Worm (Caenorhabditis elegans) whole organism, young adult: ENCODE results near the gene fbxb-55.

ENCODE experiments used
- B0035.1 ChIP-seq: sonication (generic microtip); optimal IDR thresholded peaks from 2 replicates; lab custom pipeline; 2016; ENCODE audit warnings: missing genetic modification characterization, mild to moderate bottlenecking, missing compliant biosample characterization, missing genotype, missing genetic modification reagents
- F23B12.7 ChIP-seq: sonication (generic microtip); optimal IDR thresholded peaks from 2 replicates; lab custom pipeline; 2017; ENCODE audit warnings: missing genetic modification characterization, mild to moderate bottlenecking, missing compliant biosample characterization, antibody characterized with exemption, moderate library complexity; ENCODE audit not compliant: insufficient read depth
- F33H1.4 ChIP-seq: fragments of 200-800 bp; sonication (Bioruptor generic); IDR thresholded peaks from 2 replicates; pipeline ENCODE4 v1.3.6; 2022; ENCODE audit warnings: missing genetic modification reagents, missing genetic modification characterization, missing compliant biosample characterization
- F57A8.1 ChIP-seq: fragments of 200-800 bp; sonication (Bioruptor generic); optimal IDR thresholded peaks from 2 replicates; lab custom pipeline; 2018; ENCODE audit warnings: mild to moderate bottlenecking, missing genetic modification characterization, moderate library complexity, missing compliant biosample characterization
- K11D2.4 ChIP-seq: fragments of 200-800 bp; sonication (Bioruptor generic); IDR thresholded peaks from 2 replicates; pipeline ENCODE4 v1.3.6; 2022; ENCODE audit warnings: missing genetic modification reagents, missing genetic modification characterization, missing compliant biosample characterization
- K12H6.12 ChIP-seq: fragments of 200-800 bp; sonication (Bioruptor generic); optimal IDR thresholded peaks from 2 replicates; lab custom pipeline; 2018; ENCODE audit warnings: mild to moderate bottlenecking, missing genetic modification characterization, missing compliant biosample characterization
- T26A5.8 ChIP-seq: sonication (generic microtip); optimal IDR thresholded peaks from 2 replicates; lab custom pipeline; 2016; ENCODE audit warnings: missing genetic modification characterization, missing compliant biosample characterization
- Y53F4B.3 ChIP-seq: fragments of 200-800 bp; sonication (Bioruptor generic); IDR thresholded peaks from 2 replicates; pipeline ENCODE4 v1.3.6; 2022; ENCODE audit warnings: missing genetic modification reagents, missing genetic modification characterization, missing compliant biosample characterization
- Y67H2A.10 ChIP-seq: fragments of 200-800 bp; sonication (Bioruptor generic); conservative IDR thresholded peaks from 2 replicates; pipeline ENCODE4 v1.3.6; 2022; ENCODE audit warnings: missing genetic modification reagents, missing genetic modification characterization, missing compliant biosample characterization
- ZK185.1 ChIP-seq: sonication (generic microtip); optimal IDR thresholded peaks from 2 replicates; lab custom pipeline; 2016; ENCODE audit warnings: mild to moderate bottlenecking, missing genetic modification characterization, missing compliant biosample characterization; ENCODE audit not compliant: poor library complexity, severe bottlenecking
- akir-1 ChIP-seq: fragments of 200-800 bp; sonication (Bioruptor generic); optimal IDR thresholded peaks from 2 replicates; lab custom pipeline; 2018; ENCODE audit warnings: mild to moderate bottlenecking, missing genetic modification characterization, moderate library complexity, missing compliant biosample characterization
- ama-1 ChIP-seq, 3 experiments: fragments of 150-350 bp in 1 of 3; sonication (generic microtip) in 2 of 3; optimal IDR thresholded peaks; 2 replicates each; lab custom pipeline; 2014 to 2018; ENCODE audit warnings: missing biosample characterization in 2 of 3, missing genetic modification characterization in 2 of 3, missing genetic modification reagents in 2 of 3
- atf-7 ChIP-seq: sonication (generic microtip); optimal IDR thresholded peaks from 2 replicates; lab custom pipeline; 2017; ENCODE audit warnings: mild to moderate bottlenecking, missing genetic modification characterization, missing compliant biosample characterization
- ccch-3 ChIP-seq: fragments of 200-800 bp; sonication (Bioruptor generic); optimal IDR thresholded peaks from 2 replicates; lab custom pipeline; 2018; ENCODE audit warnings: mild to moderate bottlenecking, missing genetic modification characterization, missing compliant biosample characterization
- cebp-1 ChIP-seq, 2 experiments: fragments of 200-800 bp in 1 of 2; sonication (Bioruptor generic) in 1 of 2; sonication (generic microtip) in 1 of 2; IDR thresholded peaks in 1 of 2; optimal IDR thresholded peaks in 1 of 2; 2 replicates each; pipeline versions ENCODE4 v1.3.6 to Lab custom; 2017 to 2022; ENCODE audit warnings: missing compliant biosample characterization in 2 of 2, missing genetic modification characterization in 2 of 2, mild to moderate bottlenecking in 1 of 2, missing genetic modification reagents in 1 of 2, moderate library complexity in 1 of 2
- ceh-79 ChIP-seq: sonication (generic microtip); optimal IDR thresholded peaks from 2 replicates; lab custom pipeline; 2017; ENCODE audit warnings: mild to moderate bottlenecking, missing genetic modification characterization, missing compliant biosample characterization
- dpl-1 ChIP-seq: fragments of 150-350 bp; optimal IDR thresholded peaks from 2 replicates; lab custom pipeline; 2014; ENCODE audit warnings: missing biosample characterization, missing genetic modification reagents, missing genetic modification characterization
- egl-44 ChIP-seq: fragments of 200-800 bp; sonication (Bioruptor generic); IDR thresholded peaks from 2 replicates; pipeline ENCODE4 v1.3.6; 2022; ENCODE audit warnings: missing genetic modification reagents, missing genetic modification characterization, missing compliant biosample characterization
- gei-17 ChIP-seq: fragments of 200-800 bp; sonication (Bioruptor generic); optimal IDR thresholded peaks from 2 replicates; lab custom pipeline; 2018; ENCODE audit warnings: mild to moderate bottlenecking, missing genetic modification characterization, missing compliant biosample characterization
- him-1 ChIP-seq: sonication (generic microtip); optimal IDR thresholded peaks from 2 replicates; lab custom pipeline; 2016; ENCODE audit warnings: missing genotype, missing genetic modification reagents, missing genetic modification characterization, missing compliant biosample characterization
- hmg-1.2 ChIP-seq: fragments of 200-800 bp; sonication (Bioruptor generic); IDR thresholded peaks from 2 replicates; pipeline ENCODE4 v1.3.6; 2022; ENCODE audit warnings: missing genetic modification reagents, missing genetic modification characterization, missing compliant biosample characterization
- hrde-1 ChIP-seq: sonication (generic microtip); optimal IDR thresholded peaks from 2 replicates; lab custom pipeline; 2016; ENCODE audit warnings: missing genetic modification characterization, mild to moderate bottlenecking, missing compliant biosample characterization, moderate library complexity, missing genotype, missing genetic modification reagents, borderline replicate concordance
- lag-1 ChIP-seq: fragments of 200-800 bp; sonication (Bioruptor generic); IDR thresholded peaks from 2 replicates; pipeline ENCODE4 v1.3.6; 2022; ENCODE audit warnings: missing genetic modification reagents, missing genetic modification characterization, missing compliant biosample characterization
- let-526 ChIP-seq: fragments of 200-800 bp; sonication (Bioruptor generic); IDR thresholded peaks from 2 replicates; pipeline ENCODE4 v1.3.6; 2022; ENCODE audit warnings: missing genetic modification reagents, missing genetic modification characterization, missing compliant biosample characterization
- lin-40 ChIP-seq: sonication (generic microtip); optimal IDR thresholded peaks from 2 replicates; lab custom pipeline; 2016; ENCODE audit warnings: missing genetic modification characterization, mild to moderate bottlenecking, missing compliant biosample characterization, missing genotype, missing genetic modification reagents
- lin-54 ChIP-seq: fragments of 200-800 bp; sonication (Bioruptor generic); optimal IDR thresholded peaks from 2 replicates; lab custom pipeline; 2018; ENCODE audit warnings: mild to moderate bottlenecking, missing genetic modification characterization, missing compliant biosample characterization
- lir-1 ChIP-seq: fragments of 200-800 bp; sonication (Bioruptor generic); conservative IDR thresholded peaks from 2 replicates; pipeline ENCODE4 v1.3.6; 2022; ENCODE audit warnings: missing genetic modification reagents, missing genetic modification characterization, missing compliant biosample characterization
- lsy-27 ChIP-seq: sonication (generic microtip); optimal IDR thresholded peaks from 2 replicates; lab custom pipeline; 2017; ENCODE audit warnings: missing genetic modification characterization, mild to moderate bottlenecking, missing compliant biosample characterization, antibody characterized with exemption, missing genotype, borderline replicate concordance; ENCODE audit not compliant: insufficient read depth
- nhr-120 ChIP-seq: fragments of 200-800 bp; sonication (Bioruptor generic); IDR thresholded peaks from 2 replicates; pipeline ENCODE4 v1.3.6; 2022; ENCODE audit warnings: missing genetic modification characterization, missing compliant biosample characterization
- nhr-27 ChIP-seq: fragments of 200-800 bp; sonication (Bioruptor generic); optimal IDR thresholded peaks from 2 replicates; lab custom pipeline; 2018; ENCODE audit warnings: mild to moderate bottlenecking, missing genetic modification characterization, moderate library complexity, missing compliant biosample characterization
- nhr-90 ChIP-seq: sonication (generic microtip); optimal IDR thresholded peaks from 2 replicates; lab custom pipeline; 2016; ENCODE audit warnings: missing genotype, mild to moderate bottlenecking, missing genetic modification characterization, missing compliant biosample characterization
- pbrm-1 ChIP-seq: fragments of 200-800 bp; sonication (Bioruptor generic); IDR thresholded peaks from 2 replicates; pipeline ENCODE4 v1.3.6; 2022; ENCODE audit warnings: missing genetic modification reagents, missing genetic modification characterization, missing compliant biosample characterization
- rcor-1 ChIP-seq: fragments of 200-800 bp; sonication (Bioruptor generic); IDR thresholded peaks from 2 replicates; pipeline ENCODE4 v1.3.6; 2022; ENCODE audit warnings: missing genetic modification reagents, missing genetic modification characterization, missing compliant biosample characterization
- repo-1 ChIP-seq: sonication (generic microtip); optimal IDR thresholded peaks from 2 replicates; lab custom pipeline; 2017; ENCODE audit warnings: mild to moderate bottlenecking, missing genetic modification characterization, missing compliant biosample characterization
- somi-1 ChIP-seq: fragments of 200-800 bp; sonication (Bioruptor generic); optimal IDR thresholded peaks from 2 replicates; lab custom pipeline; 2018; ENCODE audit warnings: mild to moderate bottlenecking, missing genetic modification characterization, missing compliant biosample characterization
- tbp1 ChIP-seq: fragments of 200-800 bp; sonication (Bioruptor generic); optimal IDR thresholded peaks from 2 replicates; lab custom pipeline; 2018; ENCODE audit warnings: mild to moderate bottlenecking, missing genetic modification characterization, missing compliant biosample characterization
- unc-62 ChIP-seq: fragments of 150-350 bp; optimal IDR thresholded peaks from 2 replicates; lab custom pipeline; 2014; ENCODE audit warnings: missing biosample characterization, missing genetic modification reagents, missing genetic modification characterization
- ztf-18 ChIP-seq: sonication (generic microtip); optimal IDR thresholded peaks from 2 replicates; lab custom pipeline; 2016; ENCODE audit warnings: missing genotype, mild to moderate bottlenecking, missing genetic modification characterization, missing compliant biosample characterization
- ztf-22 ChIP-seq: fragments of 200-800 bp; sonication (Bioruptor generic); optimal IDR thresholded peaks from 2 replicates; lab custom pipeline; 2018; ENCODE audit warnings: mild to moderate bottlenecking, missing genetic modification characterization, moderate library complexity, missing compliant biosample characterization
- ztf-25 ChIP-seq: fragments of 200-800 bp; sonication (Bioruptor generic); IDR thresholded peaks from 2 replicates; pipeline ENCODE4 v1.3.6; 2022; ENCODE audit warnings: missing genetic modification reagents, missing genetic modification characterization, missing compliant biosample characterization

The fbxb-55 gene

DNA sequence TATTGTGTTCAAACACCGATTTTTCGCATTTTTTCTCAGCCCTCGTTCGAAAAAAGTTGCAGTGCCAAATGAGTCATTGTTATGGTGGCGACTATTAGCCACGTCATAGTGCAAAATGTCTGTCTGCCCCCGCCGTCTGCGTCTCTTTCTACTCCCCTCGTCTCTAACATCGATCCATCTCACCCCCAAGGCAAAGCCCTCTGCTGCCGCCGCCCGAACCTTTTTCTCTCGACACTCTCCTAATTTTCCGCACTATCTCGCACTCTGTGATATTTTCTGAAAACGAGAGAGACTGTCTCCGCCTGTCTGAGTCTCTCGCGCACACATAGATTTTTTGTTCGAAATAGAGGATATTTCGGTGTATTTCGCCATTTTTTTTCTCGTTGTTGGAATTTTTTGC, 24.5 kb downstream of the fbxb-55 start (continued):
- TF ChIP-seq T26A5.8 (tag; lab: Kevin White, UChicago) (no peak), pbrm-1 (GFP tag; lab: Robert Waterston, UW) (peak; percentile 65; the same call in 1 of the 2 replicates), somi-1 (GFP tag; lab: Kevin White, UChicago) (peak; percentile 44), nhr-27 (tag; lab: Kevin White, UChicago) (no peak), unc-62 (no peak), lir-1 (no peak), let-526 (GFP tag; lab: Robert Waterston, UW) (no peak), gei-17 (no peak), ztf-18 (tag; lab: Kevin White, UChicago) (peak; percentile 0), Y67H2A.10 (GFP tag; lab: Robert Waterston, UW) (no peak), ama-1 (optimal IDR thresholded peaks at IDR 0.05; lab: Kevin White, UChicago) (no peak), ama-1 (GFP tag; optimal IDR thresholded peaks at IDR 0.05; lab: Kevin White, UChicago) (no peak), akir-1 (GFP tag; lab: Kevin White, UChicago) (no peak), lin-54 (peak; percentile 3), dpl-1 (GFP tag; lab: Kevin White, UChicago) (no peak), lin-40 (tag; lab: Kevin White, UChicago) (peak; percentile 73), egl-44 (GFP tag; lab: Robert Waterston, UW) (no peak), repo-1 (tag; lab: Kevin White, UChicago) (no peak), B0035.1 (no peak), ceh-79 (no peak)

- TF ChIP-seq somi-1 (GFP tag; lab: Kevin White, UChicago) (no peak), atf-7 (tag; lab: Kevin White, UChicago) (peak; percentile 62), K11D2.4 (GFP tag; lab: Robert Waterston, UW) (0 out of 2 replicates have a peak, but pooled peaks have one; percentile 36)
Measured at ce11 chrIV:4094364-4094763, 25.8 kb downstream of the fbxb-55 start.

DNA sequence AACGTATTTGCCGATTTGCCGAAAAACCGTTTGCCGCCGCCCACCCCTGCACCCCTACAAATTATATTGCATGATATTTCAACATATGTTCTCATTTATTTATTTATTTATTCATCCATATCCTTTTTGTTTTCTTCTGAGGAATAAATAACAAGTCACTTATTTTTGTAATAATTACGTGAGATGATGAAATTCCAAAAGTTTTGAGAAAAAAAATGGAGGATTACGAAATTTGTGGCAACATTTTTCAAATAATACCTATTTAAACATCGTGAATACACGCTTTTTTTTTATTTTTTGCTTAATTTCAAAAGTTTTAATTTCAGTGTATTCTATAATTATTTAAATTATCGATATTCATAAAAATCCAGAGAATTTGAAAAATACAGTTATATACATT, 28.4 kb downstream of the fbxb-55 start:
- no peak for TF ChIP-seq F57A8.1 (GFP tag; lab: Kevin White, UChicago)
- TF ChIP-seq cebp-1 (GFP tag; IDR thresholded peaks at IDR 0.05; lab: Robert Waterston, UW) = no peak
- TF ChIP-seq cebp-1 (tag; optimal IDR thresholded peaks at IDR 0.05; lab: Kevin White, UChicago) = peak; percentile 67

- no peak for TF ChIP-seq lsy-27 (tag; lab: Kevin White, UChicago)
- TF ChIP-seq him-1 (tag; lab: Kevin White, UChicago) = no peak
- no peak for TF ChIP-seq ccch-3 (GFP tag; lab: Kevin White, UChicago)
- TF ChIP-seq nhr-90 = no peak
- no peak for TF ChIP-seq hmg-1.2 (GFP tag; lab: Robert Waterston, UW)
- TF ChIP-seq F33H1.4 = no peak
- TF ChIP-seq K12H6.12 (tag; lab: Kevin White, UChicago) = no peak
- TF ChIP-seq repo-1 (tag; lab: Kevin White, UChicago) = no peak
- TF ChIP-seq ztf-25 = no peak
Measured at ce11 chrIV:4099773-4100172, 31.2 kb downstream of the fbxb-55 start.

DNA sequence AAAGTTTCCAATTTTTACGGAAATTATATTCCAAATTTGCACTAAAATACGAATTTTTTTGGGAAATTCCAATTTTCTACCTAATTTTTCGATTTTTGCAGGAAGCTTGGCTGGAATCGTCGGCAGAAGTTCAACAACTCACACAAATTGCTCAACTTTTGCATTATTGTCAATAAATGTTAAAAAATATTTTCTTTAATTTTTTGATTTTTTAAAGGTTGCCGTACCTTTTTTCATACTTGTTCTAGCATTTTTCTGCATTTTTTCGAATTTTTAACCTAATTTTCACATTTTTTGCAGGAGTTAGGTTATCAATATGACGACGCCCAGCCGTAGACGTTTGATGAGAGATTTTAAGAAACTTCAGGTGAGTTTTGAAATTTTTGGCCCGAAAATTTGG, 34.1 kb downstream of the fbxb-55 start, which contains the start of gene ubc-1:
Gene ubc-1 (plus strand): TSS at position 301 of the 400 bp plus-strand sequence.
- TF ChIP-seq tbp1 (GFP tag; lab: Kevin White, UChicago) = no peak
- TF ChIP-seq Y53F4B.3 (GFP tag; lab: Robert Waterston, UW) = no peak
- no peak for TF ChIP-seq F23B12.7 (tag; lab: Kevin White, UChicago)
- TF ChIP-seq lag-1 (GFP tag; lab: Robert Waterston, UW) = no peak
- TF ChIP-seq ztf-22 (GFP tag; lab: Kevin White, UChicago) = no peak
- TF ChIP-seq akir-1 (GFP tag; lab: Kevin White, UChicago) = no peak
- no peak for TF ChIP-seq nhr-120 (GFP tag; lab: Robert Waterston, UW)
- TF ChIP-seq ZK185.1 (tag; lab: Kevin White, UChicago) = no peak
- no peak for TF ChIP-seq ztf-25
- TF ChIP-seq hrde-1 = no peak
- no peak for TF ChIP-seq K12H6.12 (tag; lab: Kevin White, UChicago)
- TF ChIP-seq rcor-1 (GFP tag; lab: Robert Waterston, UW) = no peak
